Worm (Caenorhabditis elegans): ENCODE measurements around the gene sel-5.

The sel-5 gene

DNA sequence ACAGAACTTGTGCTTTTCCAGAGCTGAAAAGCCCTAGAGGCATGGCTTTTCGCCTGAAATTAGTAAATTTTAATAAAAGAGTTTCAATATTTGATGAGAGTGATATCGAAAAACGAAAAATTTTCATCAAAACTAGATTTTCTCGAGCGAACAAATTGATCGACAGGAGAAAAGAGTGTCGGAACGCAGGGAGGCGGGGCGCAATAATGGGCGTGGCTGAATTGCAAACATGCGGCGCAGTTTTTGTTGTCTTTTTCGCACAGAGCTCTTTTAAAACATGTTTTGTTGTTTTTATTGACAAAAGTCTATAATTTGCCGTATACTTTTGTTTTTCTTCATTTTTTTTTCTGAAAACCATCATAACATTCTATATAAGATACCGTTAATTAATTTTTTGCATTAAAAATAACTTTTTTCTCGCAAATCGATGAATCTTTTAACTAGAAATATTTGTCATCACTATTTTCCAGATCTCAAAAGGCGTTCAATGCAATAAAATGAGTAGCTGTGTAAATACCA is at the start of gene sel-5, which contains the start of gene wdr-48 (continued):
- TF ChIP-seq swsn-7 (tag; optimal IDR thresholded peaks at IDR 0.05): no peak
- TF ChIP-seq unc-86 (tag; optimal IDR thresholded peaks at IDR 0.05): no peak
- TF ChIP-seq fkh-4 (tag; optimal IDR thresholded peaks at IDR 0.05; ENCODE audit: borderline replicate concordance): no peak
- no peak for TF ChIP-seq unc-62 (GFP tag; optimal IDR thresholded peaks at IDR 0.05)
- no peak for TF ChIP-seq ztf-4 (tag; optimal IDR thresholded peaks at IDR 0.05)
- no peak for TF ChIP-seq tlp-1 (tag; optimal IDR thresholded peaks at IDR 0.05)
- no peak for TF ChIP-seq efl-3 (GFP tag; optimal IDR thresholded peaks at IDR 0.05)
- TF ChIP-seq unc-30 (tag; optimal IDR thresholded peaks at IDR 0.05): no peak
- TF ChIP-seq lsy-2 (tag; optimal IDR thresholded peaks at IDR 0.05): peak; percentile 53 to 59
- no peak for TF ChIP-seq zip-4 (GFP tag; optimal IDR thresholded peaks at IDR 0.05)
- TF ChIP-seq ceh-82 (tag; optimal IDR thresholded peaks at IDR 0.05): peak in 1 of 3 experiments; percentile 18
- TF ChIP-seq nhr-84 (tag; optimal IDR thresholded peaks at IDR 0.05): no peak
- no peak for TF ChIP-seq nhr-237 (tag; optimal IDR thresholded peaks at IDR 0.05)
- TF ChIP-seq nhr-71 (tag; optimal IDR thresholded peaks at IDR 0.05): peak; percentile 33
- no peak for TF ChIP-seq ceh-88 (GFP tag; IDR thresholded peaks at IDR 0.05)
- TF ChIP-seq hlh-17 (GFP tag; optimal IDR thresholded peaks at IDR 0.05; ENCODE audit: borderline replicate concordance): no peak
- no peak for TF ChIP-seq mdl-1 (tag; optimal IDR thresholded peaks at IDR 0.05)
- TF ChIP-seq lin-13 (GFP tag; optimal IDR thresholded peaks at IDR 0.05): no peak
- no peak for TF ChIP-seq nhr-85 (tag)
- TF ChIP-seq nhr-47 (tag; optimal IDR thresholded peaks at IDR 0.05): peak; percentile 39

DNA sequence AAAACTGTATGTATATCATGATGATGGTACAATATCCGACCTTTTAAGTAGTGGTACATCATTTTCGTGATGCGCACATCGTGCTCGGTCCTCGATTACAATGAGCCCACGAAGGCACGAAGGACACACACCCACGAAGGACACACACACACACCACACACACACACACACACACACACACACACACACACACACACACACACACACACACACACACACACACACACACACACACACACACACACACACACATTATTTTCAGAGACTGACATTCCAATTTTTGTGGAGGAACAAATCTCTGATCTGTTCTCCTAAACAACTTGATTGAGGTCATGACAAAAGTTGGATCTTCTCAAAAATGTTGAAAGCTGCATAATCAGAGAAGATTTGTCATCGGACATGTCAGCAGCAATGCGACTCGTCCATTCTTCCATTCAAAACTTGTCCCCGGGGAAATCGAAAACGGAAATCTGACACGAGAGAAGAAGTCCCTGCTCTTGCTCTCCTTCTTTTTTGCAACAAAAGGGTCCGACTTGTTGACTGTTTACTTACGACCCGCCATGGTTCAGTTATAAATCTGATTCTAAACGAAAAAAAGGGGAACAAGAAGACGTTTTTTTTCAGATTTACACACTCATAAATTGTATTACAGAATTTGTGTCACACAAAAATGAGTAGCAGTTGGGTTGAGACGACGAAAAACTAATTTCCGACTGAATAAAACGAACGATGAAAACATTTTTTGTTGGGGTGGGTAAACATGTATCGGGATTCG is 48.1 kb upstream of the sel-5 start:
- TF ChIP-seq nhr-12 (tag; optimal IDR thresholded peaks at IDR 0.05) (no peak), mab-9 (GFP tag; IDR thresholded peaks at IDR 0.05) (peak; percentile 49; the same call in 1 of the 2 replicates), C34B4.2 (tag; optimal IDR thresholded peaks at IDR 0.05) (no peak), lin-14 (GFP tag; optimal IDR thresholded peaks at IDR 0.05) (peak; percentile 62), nhr-28 (tag; optimal IDR thresholded peaks at IDR 0.05) (no peak), fkh-10 (GFP tag; optimal IDR thresholded peaks at IDR 0.05) (peak; percentile 78), fkh-8 (tag; optimal IDR thresholded peaks at IDR 0.05) (no peak)

DNA sequence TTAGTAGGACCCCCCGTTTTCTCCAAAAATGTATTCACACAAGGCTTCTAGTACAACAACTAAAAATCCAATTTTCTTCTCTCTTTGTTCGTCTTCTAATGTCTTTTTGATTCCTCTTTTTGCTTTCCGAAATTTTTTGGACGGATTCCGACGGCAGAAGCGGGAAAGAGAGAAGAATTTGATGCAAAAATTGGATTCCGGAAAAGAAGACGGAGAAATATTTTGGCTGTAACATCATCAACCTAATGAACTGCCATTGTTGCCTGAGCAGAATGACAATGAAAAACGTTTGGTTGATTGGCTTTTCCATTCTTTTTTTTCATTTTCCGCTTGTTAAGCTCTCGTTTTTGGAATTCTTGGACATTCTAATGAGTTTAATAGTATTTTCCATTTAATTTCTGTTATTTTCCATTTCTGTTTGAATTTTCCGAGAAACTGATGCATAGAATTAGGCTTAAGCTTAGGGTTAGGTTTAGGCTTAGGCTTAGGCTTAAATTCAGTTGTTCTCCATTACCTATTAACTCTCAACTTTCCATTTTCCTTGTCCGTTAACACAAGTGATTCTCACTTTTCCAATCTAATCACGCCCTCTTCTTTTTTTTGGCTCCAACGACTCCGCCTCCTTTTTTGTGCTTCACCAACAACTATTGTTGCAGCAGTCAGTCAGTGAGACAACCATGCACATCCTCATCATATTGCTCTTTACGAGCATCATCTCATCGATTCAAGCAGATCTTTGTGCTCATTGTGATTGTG is 44.3 kb upstream of the sel-5 start, which contains the start of gene lron-5:
Gene lron-5 (plus strand): TSS at position 655 of the 756 bp plus-strand sequence.
- TF ChIP-seq fos-1 (tag; optimal IDR thresholded peaks at IDR 0.05) (no peak), lin-14 (GFP tag; optimal IDR thresholded peaks at IDR 0.05) (peak; percentile 48), fkh-10 (GFP tag; optimal IDR thresholded peaks at IDR 0.05) (peak; percentile 46), dpl-1 (GFP tag; optimal IDR thresholded peaks at IDR 0.05) (no peak), sptf-1 (tag; optimal IDR thresholded peaks at IDR 0.05) (no peak), pqm-1 (tag; optimal IDR thresholded peaks at IDR 0.05) (no peak), ztf-4 (tag; optimal IDR thresholded peaks at IDR 0.05) (no peak), zip-4 (GFP tag; optimal IDR thresholded peaks at IDR 0.05) (no peak)

DNA sequence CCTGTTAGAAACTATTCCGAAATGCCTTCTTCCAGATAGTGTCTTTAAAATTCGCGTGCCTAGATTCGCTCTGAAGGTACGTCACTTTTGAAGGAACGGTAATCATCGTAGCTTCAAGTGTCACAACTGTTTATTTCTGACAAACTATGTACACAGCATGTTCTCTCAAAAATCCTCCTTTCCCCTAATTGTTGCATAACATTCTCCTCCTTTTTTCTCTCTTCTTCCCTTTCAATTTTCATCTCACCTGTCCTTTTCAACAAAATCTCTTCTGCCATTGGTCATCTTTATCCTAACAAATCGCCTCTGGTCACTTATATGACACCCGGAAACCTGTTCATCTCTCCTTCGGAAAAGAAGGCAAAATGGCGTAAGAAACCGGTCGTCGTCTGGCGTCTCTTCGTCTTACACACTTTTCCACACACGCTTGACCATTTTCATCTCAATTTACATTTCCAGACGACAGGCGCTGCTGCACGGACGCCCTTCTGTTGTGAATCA is 37.9 kb upstream of the sel-5 start, which contains the start of gene lips-3:
Gene lips-3 (plus strand): TSS at position 458 of the 501 bp plus-strand sequence.
- peak; percentile 91 for TF ChIP-seq blmp-1 (tag; optimal IDR thresholded peaks at IDR 0.05)
- TF ChIP-seq nhr-28 (tag; optimal IDR thresholded peaks at IDR 0.05): no peak
- peak; percentile 11 for TF ChIP-seq lin-14 (GFP tag; optimal IDR thresholded peaks at IDR 0.05)
